Worm (Caenorhabditis elegans): ENCODE measurements around the gene amdh-1.
A peak's percentile ranks its signal among the peaks of the same experiment; 100 is the strongest.

amdh-1 gene

DNA sequence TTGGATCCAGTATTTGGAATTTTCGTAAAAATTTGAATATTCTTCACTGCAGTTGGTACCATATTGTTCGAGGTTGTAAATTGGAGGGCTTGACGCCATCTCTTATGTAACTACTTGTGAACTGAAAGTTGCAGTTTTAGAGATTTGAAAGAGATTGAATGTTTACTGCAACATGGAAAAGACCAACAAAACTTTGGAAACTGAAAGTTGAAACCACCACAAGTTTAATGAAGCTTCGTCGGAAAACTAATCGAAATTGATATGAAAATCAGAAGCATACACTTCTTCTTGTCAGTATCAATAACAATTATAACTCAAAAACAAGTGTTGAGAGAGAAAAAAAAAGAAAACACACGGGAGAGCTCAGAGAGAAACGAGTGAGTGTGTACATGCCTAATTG, 16.4 kb downstream of the amdh-1 start, which contains the start of gene srg-7:
Gene srg-7, minus strand, starts transcription at position 101 of the 400 bp plus-strand sequence.
- TF ChIP-seq C34F6.9 (tag; optimal IDR thresholded peaks at IDR 0.05) (no peak), elt-3 (tag; optimal IDR thresholded peaks at IDR 0.05) (no peak), lin-13 (GFP tag; optimal IDR thresholded peaks at IDR 0.05) (no peak), nhr-12 (tag; optimal IDR thresholded peaks at IDR 0.05) (no peak), snpc-4 (tag; optimal IDR thresholded peaks at IDR 0.05) (no peak), nhr-6 (tag; optimal IDR thresholded peaks at IDR 0.05) (no peak), sma-3 (GFP tag; optimal IDR thresholded peaks at IDR 0.05) (no peak), ztf-4 (tag; optimal IDR thresholded peaks at IDR 0.05) (no peak), nhr-25 (tag; optimal IDR thresholded peaks at IDR 0.05) (no peak), gmeb-1 (tag; optimal IDR thresholded peaks at IDR 0.05) (no peak)

DNA sequence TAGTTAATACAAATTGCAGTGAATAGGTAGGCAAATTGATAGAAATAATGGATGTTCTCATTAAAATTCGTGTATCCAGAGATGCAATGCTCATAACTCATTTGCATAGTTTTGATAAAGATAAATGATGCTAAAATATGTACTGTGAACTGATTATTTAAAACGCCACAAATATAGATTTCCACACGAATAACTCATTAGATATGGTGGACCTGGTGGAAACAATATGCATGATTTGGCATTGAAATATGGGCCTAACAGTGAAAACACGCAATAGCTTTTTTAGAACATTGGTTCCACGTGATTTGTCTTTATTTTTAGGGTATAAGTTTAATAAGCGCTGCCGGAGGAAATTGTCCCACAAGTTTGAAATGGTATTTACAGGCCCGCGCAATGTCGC, 18.7 kb downstream of the amdh-1 start, which contains the start of gene srg-3:
Gene srg-3, minus strand, starts transcription at position 101 of the 400 bp plus-strand sequence.
- no peak for TF ChIP-seq mbf-1 (tag; optimal IDR thresholded peaks at IDR 0.05)
- TF ChIP-seq gmeb-1 (tag; optimal IDR thresholded peaks at IDR 0.05) = no peak

DNA sequence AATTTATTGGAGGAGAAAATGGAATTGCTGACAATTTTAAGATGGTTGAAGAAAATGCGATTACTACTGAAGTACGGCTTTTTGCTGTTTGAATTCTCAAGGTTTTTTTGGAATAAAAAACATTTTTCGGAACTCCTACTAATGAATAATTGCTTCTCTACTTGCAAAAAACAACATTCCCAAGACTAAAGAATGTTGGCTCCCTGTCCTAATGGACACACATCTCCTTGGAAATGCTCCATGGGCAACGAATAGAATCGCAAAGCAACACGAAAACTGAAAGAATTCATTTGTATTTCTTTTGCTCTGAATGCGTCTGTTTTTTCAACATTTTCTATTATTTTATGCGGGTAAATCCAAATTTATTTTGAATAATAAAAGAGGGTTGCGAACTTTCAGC, 21.3 kb downstream of the amdh-1 start, which contains the start of gene C18F10.2:
Gene C18F10.2, plus strand, starts transcription at position 301 of the 400 bp plus-strand sequence.
- TF ChIP-seq unc-55 (GFP tag; optimal IDR thresholded peaks at IDR 0.05) (no peak), nhr-21 (tag; optimal IDR thresholded peaks at IDR 0.05) (no peak), blmp-1 (tag; optimal IDR thresholded peaks at IDR 0.05; ENCODE audit: insufficient read depth) (no peak), mdl-1 (tag; optimal IDR thresholded peaks at IDR 0.05) (no peak)

DNA sequence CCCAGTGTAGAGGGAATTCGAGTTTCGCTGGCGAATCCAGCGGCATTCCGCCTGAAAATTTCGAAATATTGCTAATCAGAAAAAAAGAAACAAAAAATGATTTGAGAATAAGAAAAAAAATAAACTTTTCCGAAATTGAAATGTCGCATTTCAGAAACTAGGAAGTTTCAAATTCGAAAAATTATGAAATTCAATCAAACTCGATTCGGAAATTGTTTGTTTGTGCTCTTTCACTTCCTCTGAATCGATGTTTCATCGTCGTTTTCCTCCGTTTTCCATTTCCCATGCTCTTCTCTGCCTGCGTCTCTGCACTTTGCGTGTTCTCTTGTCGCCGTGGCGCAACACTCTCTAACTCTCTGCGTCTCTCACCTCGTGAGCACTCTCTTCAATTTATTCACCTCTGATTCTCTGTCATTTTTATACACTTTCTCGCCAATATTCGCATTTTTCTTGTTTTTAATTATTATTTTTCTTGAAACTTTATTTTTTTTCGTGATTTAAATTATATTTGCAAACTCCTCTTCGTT, 26.8 kb downstream of the amdh-1 start, which contains the start of gene C18F10.7:
Gene C18F10.7, minus strand, starts transcription at position 51 of the 527 bp plus-strand sequence.
- TF ChIP-seq nhr-237 (tag; optimal IDR thresholded peaks at IDR 0.05) = no peak
- no peak for TF ChIP-seq elt-1 (tag; optimal IDR thresholded peaks at IDR 0.05)
- TF ChIP-seq sem-4 (tag; optimal IDR thresholded peaks at IDR 0.05) = peak; percentile 80
- no peak for TF ChIP-seq alr-1 (tag; optimal IDR thresholded peaks at IDR 0.05)
- TF ChIP-seq sma-9 (GFP tag; optimal IDR thresholded peaks at IDR 0.05) = peak; percentile 91
- no peak for TF ChIP-seq sma-9 (tag; optimal IDR thresholded peaks at IDR 0.05)
- TF ChIP-seq snpc-4 (tag; optimal IDR thresholded peaks at IDR 0.05) = peak; percentile 25
- no peak for TF ChIP-seq nhr-23 (tag; optimal IDR thresholded peaks at IDR 0.05)
- TF ChIP-seq aly-2 (tag; optimal IDR thresholded peaks at IDR 0.05) = no peak
- no peak for TF ChIP-seq ceh-82 (tag; optimal IDR thresholded peaks at IDR 0.05)
- TF ChIP-seq nhr-10 (tag; optimal IDR thresholded peaks at IDR 0.05) = no peak
- TF ChIP-seq nhr-77 (tag; optimal IDR thresholded peaks at IDR 0.05) = no peak
- TF ChIP-seq mbf-1 (tag; optimal IDR thresholded peaks at IDR 0.05) = no peak
- peak; percentile 63 for TF ChIP-seq gmeb-1 (tag; optimal IDR thresholded peaks at IDR 0.05)
- TF ChIP-seq nhr-6 (tag; optimal IDR thresholded peaks at IDR 0.05) = no peak
- no peak for TF ChIP-seq blmp-1 (tag; optimal IDR thresholded peaks at IDR 0.05; ENCODE audit: insufficient read depth)
- TF ChIP-seq elt-3 (tag; optimal IDR thresholded peaks at IDR 0.05) = no peak
- no peak for TF ChIP-seq Y55F3AM.14 (GFP tag; optimal IDR thresholded peaks at IDR 0.05)
- TF ChIP-seq nhr-21 (tag; optimal IDR thresholded peaks at IDR 0.05) = no peak
- peak; percentile 61 for TF ChIP-seq mab-5 (tag; optimal IDR thresholded peaks at IDR 0.05)
- TF ChIP-seq nhr-11 (tag; optimal IDR thresholded peaks at IDR 0.05) = no peak
- no peak for TF ChIP-seq ztf-1 (GFP tag; conservative IDR thresholded peaks at IDR 0.05)
- no peak for TF ChIP-seq skn-1 (tag; optimal IDR thresholded peaks at IDR 0.05)
- peak in 1 of 2 experiments; percentile 80 for TF ChIP-seq lsy-2 (tag; optimal IDR thresholded peaks at IDR 0.05)
- peak; percentile 74 for TF ChIP-seq unc-55 (GFP tag; optimal IDR thresholded peaks at IDR 0.05)
- TF ChIP-seq nhr-12 (tag; optimal IDR thresholded peaks at IDR 0.05) = no peak
- TF ChIP-seq peb-1 (tag; optimal IDR thresholded peaks at IDR 0.05) = no peak
- no peak for TF ChIP-seq ztf-11 (tag; optimal IDR thresholded peaks at IDR 0.05)
- TF ChIP-seq R02D3.7 (tag; optimal IDR thresholded peaks at IDR 0.05) = peak; percentile 2
- TF ChIP-seq lin-13 (GFP tag; optimal IDR thresholded peaks at IDR 0.05) = peak; percentile 49
- TF ChIP-seq lin-39 (tag; optimal IDR thresholded peaks at IDR 0.05) = no peak
- TF ChIP-seq C34F6.9 (tag; optimal IDR thresholded peaks at IDR 0.05) = peak; percentile 87
- TF ChIP-seq ZK546.5 (tag; optimal IDR thresholded peaks at IDR 0.05) = no peak
- TF ChIP-seq nhr-129 (tag; optimal IDR thresholded peaks at IDR 0.05) = peak; percentile 57
- no peak for TF ChIP-seq dmd-4 (tag; optimal IDR thresholded peaks at IDR 0.05)
- no peak for TF ChIP-seq lin-11 (tag; optimal IDR thresholded peaks at IDR 0.05)
- no peak for TF ChIP-seq ztf-4 (tag; optimal IDR thresholded peaks at IDR 0.05)
- peak; percentile 85 to 90 for TF ChIP-seq mdl-1 (tag; optimal IDR thresholded peaks at IDR 0.05)
- TF ChIP-seq ceh-16 (tag; optimal IDR thresholded peaks at IDR 0.05) = no peak
- no peak for TF ChIP-seq unc-62 (GFP tag; optimal IDR thresholded peaks at IDR 0.05)
- peak; percentile 55 for TF ChIP-seq egl-27 (tag; optimal IDR thresholded peaks at IDR 0.05)
- TF ChIP-seq fos-1 (tag; optimal IDR thresholded peaks at IDR 0.05) = peak; percentile 54
- no peak for TF ChIP-seq zag-1 (tag; optimal IDR thresholded peaks at IDR 0.05)
- TF ChIP-seq F13H6.1 (tag; optimal IDR thresholded peaks at IDR 0.05) = peak; percentile 70
